Worm (Caenorhabditis elegans): ENCODE data around the gene C50H11.8.
"Not testable (repeated sequence)": the region's sequence is repeated elsewhere in the genome, so short reads cannot be mapped to it uniquely, and the experiment has no call there.

DNA sequence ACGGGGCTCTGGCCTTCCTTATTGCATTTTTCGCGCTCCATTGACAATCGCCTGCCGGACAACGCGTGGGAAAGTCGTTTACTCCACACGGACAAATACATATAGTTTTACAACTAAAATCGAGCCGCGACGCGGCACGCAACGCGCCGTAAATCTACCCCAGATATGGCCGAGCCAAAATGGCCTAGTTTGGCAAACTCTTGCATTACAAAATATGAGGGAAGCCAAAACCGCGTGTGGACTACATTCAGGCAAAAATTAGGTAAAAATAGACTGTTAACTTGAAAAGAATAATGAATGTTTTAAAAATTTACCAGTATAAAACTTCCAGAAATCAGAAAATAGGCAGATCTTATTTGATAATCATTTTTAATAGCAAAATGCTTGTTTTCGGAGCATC, 10.1 kb downstream of the C50H11.8 start, which contains the start of gene srt-16:
- TF ChIP-seq sptf-1, lsy-2 (tag; optimal IDR thresholded peaks at IDR 0.05): not testable (repeated sequence)

Data from whole organism, L1 larva.